Fruit fly (Drosophila melanogaster) whole organism, embryonic: ENCODE measurements around the gene Gr28a.

Experiments
- CG12236 ChIP-seq: fragments of 200-800 bp; sonication (Bioruptor generic); optimal IDR thresholded peaks from 2 replicates; lab custom pipeline; 2016; ENCODE audit warnings: missing biosample characterization, missing genetic modification characterization
- CG12769 ChIP-seq: fragments of 200-800 bp; sonication (Bioruptor generic); optimal IDR thresholded peaks from 2 replicates; lab custom pipeline; 2019; ENCODE audit warnings: missing biosample characterization, mild to moderate bottlenecking, missing genetic modification characterization, moderate library complexity
- CG16815 ChIP-seq: fragments of 200-800 bp; sonication (Bioruptor generic); optimal IDR thresholded peaks from 3 replicates; lab custom pipeline; 2017; ENCODE audit warnings: missing biosample characterization, mild to moderate bottlenecking, missing genetic modification characterization
- CG6791 ChIP-seq: fragments of 200-800 bp; sonication (Bioruptor generic); IDR thresholded peaks from 3 replicates; pipeline ENCODE4 v1.3.6; 2022; ENCODE audit warnings: missing biosample characterization, missing genetic modification characterization; ENCODE audit not compliant: partially characterized antibody
- CG7745 ChIP-seq: fragments of 200-800 bp; sonication (Bioruptor generic); optimal IDR thresholded peaks from 2 replicates; lab custom pipeline; 2018; ENCODE audit warnings: missing biosample characterization, mild to moderate bottlenecking, missing genetic modification characterization, moderate library complexity
- CG7928 ChIP-seq: fragments of 200-800 bp; sonication (Bioruptor generic); optimal IDR thresholded peaks from 2 replicates; lab custom pipeline; 2017; ENCODE audit warnings: missing biosample characterization, mild to moderate bottlenecking, missing genetic modification characterization
- CG8388 ChIP-seq: fragments of 200-800 bp; sonication (Bioruptor generic); optimal IDR thresholded peaks from 2 replicates; lab custom pipeline; 2019; ENCODE audit warnings: missing biosample characterization, mild to moderate bottlenecking, missing genetic modification characterization, moderate library complexity
- CG9437 ChIP-seq: fragments of 200-800 bp; sonication (Bioruptor generic); optimal IDR thresholded peaks from 2 replicates; lab custom pipeline; 2018; ENCODE audit warnings: missing biosample characterization, mild to moderate bottlenecking, missing genetic modification characterization
- Dfd ChIP-seq, 2 experiments: fragments of >200 bp; optimal IDR thresholded peaks; 2 replicates each; lab custom pipeline; 2017; ENCODE audit warnings: missing biosample characterization in 2 of 2, missing genetic modification characterization in 2 of 2
- Doc2 ChIP-seq: fragments of 200-800 bp; sonication (Bioruptor generic); IDR thresholded peaks from 2 replicates; pipeline ENCODE4 v1.3.6; 2022; ENCODE audit warnings: missing biosample characterization, missing genetic modification characterization
- Doc3 ChIP-seq: fragments of 200-800 bp; sonication (Bioruptor generic); IDR thresholded peaks from 3 replicates; pipeline ENCODE4 v1.3.6; 2022; ENCODE audit warnings: missing biosample characterization, missing genetic modification characterization; ENCODE audit not compliant: partially characterized antibody
- E2f2 ChIP-seq: fragments of 200-800 bp; sonication (Bioruptor generic); IDR thresholded peaks from 2 replicates; pipeline ENCODE4 v1.3.6; 2022; ENCODE audit warnings: missing biosample characterization, missing genetic modification characterization
- Ets65A ChIP-seq: fragments of 200-800 bp; sonication (Bioruptor generic); peaks from one replicate; lab custom pipeline; 2016; ENCODE audit warnings: missing biosample characterization, missing genetic modification characterization
- Mes4 ChIP-seq: fragments of 200-800 bp; sonication (Bioruptor generic); optimal IDR thresholded peaks from 2 replicates; lab custom pipeline; 2016; ENCODE audit warnings: missing biosample characterization, missing genetic modification characterization
- Myb ChIP-seq: fragments of 200-800 bp; sonication (Bioruptor generic); optimal IDR thresholded peaks from 2 replicates; lab custom pipeline; 2016; ENCODE audit warnings: missing biosample characterization, missing genetic modification characterization
- NC2β ChIP-seq: fragments of 200-800 bp; sonication (Bioruptor generic); optimal IDR thresholded peaks from 2 replicates; lab custom pipeline; 2016; ENCODE audit warnings: missing biosample characterization, missing genetic modification characterization
- Nf-YA ChIP-seq: fragments of 200-800 bp; sonication (Bioruptor generic); IDR thresholded peaks from 2 replicates; pipeline ENCODE4 v1.3.6; 2022; ENCODE audit warnings: missing biosample characterization, missing genetic modification characterization
- NfI ChIP-seq: fragments of 200-800 bp; sonication (Bioruptor generic); optimal IDR thresholded peaks from 3 replicates; lab custom pipeline; 2018; ENCODE audit warnings: missing biosample characterization, mild to moderate bottlenecking, missing genetic modification characterization, moderate library complexity
- Oli ChIP-seq: fragments of 200-800 bp; sonication (Bioruptor generic); optimal IDR thresholded peaks from 2 replicates; lab custom pipeline; 2018; ENCODE audit warnings: missing biosample characterization, mild to moderate bottlenecking, missing genetic modification characterization, moderate library complexity
- Rfx ChIP-seq: fragments of 200-800 bp; sonication (Bioruptor generic); IDR thresholded peaks from 2 replicates; pipeline ENCODE4 v1.3.6; 2022; ENCODE audit warnings: missing biosample characterization, missing genetic modification characterization
- Rx ChIP-seq: fragments of 200-800 bp; sonication (Bioruptor generic); IDR thresholded peaks from 2 replicates; pipeline ENCODE4 v1.3.6; 2022; ENCODE audit warnings: missing biosample characterization, missing genetic modification characterization
- ato ChIP-seq: fragments of 200-800 bp; sonication (Bioruptor generic); IDR thresholded peaks from 2 replicates; pipeline ENCODE4 v1.3.6; 2022; ENCODE audit warnings: missing biosample characterization, missing genetic modification characterization; ENCODE audit not compliant: partially characterized antibody
- caup ChIP-seq: fragments of 200-800 bp; sonication (Bioruptor generic); optimal IDR thresholded peaks from 3 replicates; lab custom pipeline; 2017; ENCODE audit warnings: missing biosample characterization, mild to moderate bottlenecking, missing genetic modification characterization, moderate library complexity; ENCODE audit not compliant: severe bottlenecking
- dmrt99B ChIP-seq: fragments of 200-800 bp; sonication (Bioruptor generic); optimal IDR thresholded peaks from 2 replicates; lab custom pipeline; 2018; ENCODE audit warnings: missing biosample characterization, mild to moderate bottlenecking, missing genetic modification characterization, moderate library complexity
- ewg ChIP-seq: fragments of 200-800 bp; sonication (Bioruptor generic); optimal IDR thresholded peaks from 3 replicates; lab custom pipeline; 2017; ENCODE audit warnings: mild to moderate bottlenecking, missing biosample characterization, missing genetic modification reagents, missing genetic modification characterization
- fd64A ChIP-seq: fragments of 200-800 bp; sonication (Bioruptor generic); optimal IDR thresholded peaks from 3 replicates; lab custom pipeline; 2018; ENCODE audit warnings: missing biosample characterization, mild to moderate bottlenecking, missing genetic modification characterization
- grau ChIP-seq: fragments of 200-800 bp; optimal IDR thresholded peaks from 3 replicates; lab custom pipeline; 2019; ENCODE audit warnings: missing biosample characterization, mild to moderate bottlenecking, missing genetic modification characterization, moderate library complexity
- pfk ChIP-seq: fragments of 200-800 bp; sonication (Bioruptor generic); optimal IDR thresholded peaks from 2 replicates; lab custom pipeline; 2018; ENCODE audit warnings: missing biosample characterization, mild to moderate bottlenecking, missing genetic modification characterization, moderate library complexity
- psq ChIP-seq: fragments of 200-800 bp; sonication (Bioruptor generic); optimal IDR thresholded peaks from 2 replicates; lab custom pipeline; 2017; ENCODE audit warnings: missing biosample characterization, missing genetic modification characterization
- ranshi ChIP-seq: fragments of 200-800 bp; sonication (Bioruptor generic); IDR thresholded peaks from 2 replicates; pipeline ENCODE4 v1.3.6; 2022; ENCODE audit warnings: missing biosample characterization, missing genetic modification characterization
- repo ChIP-seq: fragments of 200-800 bp; sonication (Bioruptor generic); optimal IDR thresholded peaks from 2 replicates; lab custom pipeline; 2016; ENCODE audit warnings: missing biosample characterization, missing genetic modification characterization
- ro ChIP-seq: fragments of 200-800 bp; sonication (Bioruptor generic); IDR thresholded peaks from 2 replicates; pipeline ENCODE4 v1.3.6; 2022; ENCODE audit warnings: missing biosample characterization, missing genetic modification characterization
- sd ChIP-seq: fragments of 200-800 bp; sonication (Bioruptor generic); optimal IDR thresholded peaks from 3 replicates; lab custom pipeline; 2018; ENCODE audit warnings: missing biosample characterization, mild to moderate bottlenecking, missing genetic modification characterization, moderate library complexity
- sens ChIP-seq: fragments of 200-800 bp; sonication (Bioruptor generic); peaks from one replicate; lab custom pipeline; 2016; ENCODE audit warnings: missing biosample characterization, missing genetic modification characterization
- so ChIP-seq: fragments of 200-800 bp; sonication (Bioruptor generic); IDR thresholded peaks from 3 replicates; pipeline ENCODE4 v1.3.6; 2022; ENCODE audit warnings: missing biosample characterization, missing genetic modification characterization
- trh ChIP-seq: fragments of 200-800 bp; sonication (Bioruptor generic); optimal IDR thresholded peaks from 2 replicates; lab custom pipeline; 2016; ENCODE audit warnings: missing biosample characterization, missing genetic modification characterization

The Gr28a gene

DNA sequence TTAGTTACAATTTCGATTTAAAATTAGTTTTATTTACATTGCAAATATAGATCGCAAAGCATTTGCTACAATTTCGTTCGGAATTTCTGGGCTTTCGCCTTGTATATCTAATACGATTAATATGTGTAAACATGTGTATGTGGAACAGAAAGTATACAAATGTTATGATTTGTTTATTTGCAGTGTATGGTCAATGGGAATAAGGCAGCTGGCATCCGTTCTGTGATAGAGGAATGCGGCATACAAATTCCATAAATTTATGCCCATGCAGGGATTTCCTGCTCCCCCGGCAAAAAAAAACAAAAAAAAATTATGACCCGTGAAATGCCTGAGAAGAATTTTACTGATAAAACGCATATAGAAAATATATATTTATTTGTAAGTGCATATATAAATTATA lies 32.2 kb upstream of the Gr28a start:
- no peak for TF ChIP-seq ewg (GFP tag; lab: Kevin White, UChicago)
- TF ChIP-seq CG12236 (GFP tag; lab: Kevin White, UChicago): no peak
- no peak for TF ChIP-seq E2f2 (GFP tag; lab: Robert Waterston, UW)
- no peak for TF ChIP-seq dmrt99B (tag; lab: Kevin White, UChicago)
- peak; percentile 69 for TF ChIP-seq Ets65A (GFP tag; lab: Kevin White, UChicago)
- TF ChIP-seq sens (GFP tag; lab: Kevin White, UChicago): peak; percentile 57
- TF ChIP-seq sd (tag; lab: Kevin White, UChicago): peak; percentile 81
- no peak for TF ChIP-seq pfk (GFP tag; lab: Kevin White, UChicago)
- TF ChIP-seq ato: no peak
- TF ChIP-seq Doc2 (GFP tag; lab: Robert Waterston, UW): no peak
- TF ChIP-seq Oli (tag; lab: Kevin White, UChicago): no peak
- no peak for TF ChIP-seq CG7928 (GFP tag; lab: Kevin White, UChicago)

DNA sequence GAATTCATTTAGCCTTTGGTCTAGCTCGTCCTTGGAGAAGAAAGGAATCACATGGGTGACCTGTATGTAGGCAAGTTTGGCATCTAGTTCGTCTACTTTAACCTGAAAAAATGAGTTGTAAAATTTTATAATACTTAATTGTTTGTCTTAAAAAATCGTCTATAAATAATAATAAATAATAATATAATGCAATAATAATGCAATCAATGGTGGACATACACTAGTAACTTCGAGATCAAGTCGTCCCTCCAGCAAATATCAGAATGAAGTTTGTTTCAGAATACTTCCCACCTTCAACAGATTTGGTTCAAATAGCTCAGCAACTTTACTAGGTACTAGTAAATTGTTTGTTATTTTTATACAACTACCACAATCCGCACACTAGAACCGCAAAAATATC lies 20.4 kb upstream of the Gr28a start, which contains the start of gene CG6441:
Gene CG6441 (plus strand): TSS at position 301 of the 400 bp plus-strand sequence.
- TF ChIP-seq caup (GFP tag; lab: Kevin White, UChicago): no peak

DNA sequence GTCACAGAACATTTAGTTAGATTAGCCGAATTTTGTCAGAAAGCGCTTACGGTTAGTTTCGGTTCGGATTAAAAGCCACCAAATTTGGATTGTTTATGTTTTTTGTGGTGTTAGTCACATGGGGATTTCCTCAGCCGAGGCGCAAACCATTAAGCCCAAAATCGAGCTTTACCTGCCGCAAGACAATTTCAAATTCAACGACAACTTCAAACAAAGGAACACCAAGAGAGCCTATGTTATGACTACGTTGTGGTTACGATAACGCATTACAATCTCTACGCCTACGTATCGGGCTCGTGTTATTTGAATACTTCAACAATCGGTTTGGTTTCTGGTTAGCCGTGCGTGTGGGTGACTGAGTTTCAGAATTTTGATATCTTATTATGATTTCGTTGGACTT lies 19.2 kb upstream of the Gr28a start:
- no peak for TF ChIP-seq NC2β (GFP tag; lab: Kevin White, UChicago)
- TF ChIP-seq ro (GFP tag; lab: Robert Waterston, UW): no peak
- TF ChIP-seq Myb (GFP tag; lab: Kevin White, UChicago): peak; percentile 57
- TF ChIP-seq grau (tag; lab: Kevin White, UChicago): no peak
- no peak for TF ChIP-seq Mes4 (GFP tag; lab: Kevin White, UChicago)
- no peak for TF ChIP-seq Rx (GFP tag; lab: Robert Waterston, UW)
- TF ChIP-seq Doc3 (GFP tag; lab: Robert Waterston, UW): no peak
- TF ChIP-seq CG8388 (GFP tag; lab: Kevin White, UChicago): no peak
- TF ChIP-seq CG7745 (tag; lab: Kevin White, UChicago): no peak
- no peak for TF ChIP-seq CG12769 (tag; lab: Kevin White, UChicago)
- TF ChIP-seq CG9437 (GFP tag; lab: Kevin White, UChicago): peak; percentile 94
- TF ChIP-seq Nf-YA (GFP tag; lab: Robert Waterston, UW): no peak
- no peak for TF ChIP-seq Oli (tag; lab: Kevin White, UChicago)
- TF ChIP-seq repo (GFP tag; lab: Kevin White, UChicago): no peak
- TF ChIP-seq ranshi (GFP tag; lab: Robert Waterston, UW): no peak
- no peak for TF ChIP-seq CG6791 (GFP tag; lab: Robert Waterston, UW)
- no peak for TF ChIP-seq so (GFP tag; lab: Robert Waterston, UW)
- TF ChIP-seq Ets65A (GFP tag; lab: Kevin White, UChicago): peak; percentile 32
- no peak for TF ChIP-seq trh (GFP tag; lab: Kevin White, UChicago)
- TF ChIP-seq fd64A (GFP tag; lab: Kevin White, UChicago): no peak
- no peak for TF ChIP-seq psq (GFP tag; lab: Kevin White, UChicago)
- no peak for TF ChIP-seq NfI (GFP tag; lab: Kevin White, UChicago)
- TF ChIP-seq Dfd (GFP tag; optimal IDR thresholded peaks at IDR 0.05; lab: Kevin White, UChicago): no peak
- no peak for TF ChIP-seq CG16815 (GFP tag; lab: Kevin White, UChicago)
- no peak for TF ChIP-seq Rfx (GFP tag; lab: Robert Waterston, UW)
